Worm (Caenorhabditis elegans): ENCODE results near the gene ufd-3.

ce11 chrII:9940430-9940829, at the start of gene ufd-3:
- TF ChIP-seq tab-1 (GFP tag; IDR thresholded peaks at IDR 0.05) (no peak; the same call in 1 of the 2 replicates), klf-2 (GFP tag; conservative IDR thresholded peaks at IDR 0.05) (peak; percentile 73), ztf-29 (GFP tag; IDR thresholded peaks at IDR 0.05) (peak; percentile 54; the same call in 1 of the 2 replicates), cog-1 (tag; optimal IDR thresholded peaks at IDR 0.05) (peak; percentile 64), ztf-23 (GFP tag; IDR thresholded peaks at IDR 0.05) (peak; percentile 69; the same call in 1 of the 2 replicates), flt-1 (GFP tag; IDR thresholded peaks at IDR 0.05) (peak; percentile 74; the same call in 1 of the 2 replicates), ref-1 (GFP tag; conservative IDR thresholded peaks at IDR 0.05) (no peak), T22C8.4 (GFP tag; IDR thresholded peaks at IDR 0.05) (no peak)
